Worm (Caenorhabditis elegans): ENCODE measurements around the gene lgc-40.

DNA sequence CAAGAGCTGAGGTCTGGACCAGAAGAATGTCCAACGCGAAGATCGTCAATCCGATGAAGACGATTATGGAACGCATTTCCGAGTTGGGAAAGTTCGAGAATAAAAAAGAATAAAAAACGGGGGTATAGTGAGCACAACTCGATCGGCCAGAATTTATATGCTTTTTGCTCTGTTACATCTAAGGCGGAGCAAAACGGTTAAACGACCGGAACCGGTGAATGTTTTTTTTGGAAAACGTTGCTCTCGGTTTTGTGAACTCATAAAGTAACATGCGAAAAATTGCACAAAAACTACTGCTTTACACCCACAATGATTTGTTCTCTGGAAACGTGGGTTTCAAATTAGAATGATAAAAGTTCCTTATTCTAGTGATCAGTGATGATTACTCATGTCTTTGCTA, 17.9 kb upstream of the lgc-40 start, which contains the start of gene nlp-22:
- TF ChIP-seq klf-2 (GFP tag; conservative IDR thresholded peaks at IDR 0.05), result no peak
- TF ChIP-seq T22C8.4 (GFP tag; IDR thresholded peaks at IDR 0.05), result no peak
- no peak for TF ChIP-seq ref-1 (GFP tag; conservative IDR thresholded peaks at IDR 0.05)
- TF ChIP-seq flt-1 (GFP tag; IDR thresholded peaks at IDR 0.05), result no peak

Measured in whole organism, midembryonic.